Fruit fly (Drosophila melanogaster) whole organism, prepupa: Measurements from ENCODE around the gene CG42870.

Experiments
- CG11902 ChIP-seq: fragments of 200-800 bp; sonication (Bioruptor generic); optimal IDR thresholded peaks from 3 replicates; lab custom pipeline; 2016; ENCODE audit warnings: missing biosample characterization, missing genetic modification characterization
- CG16779 ChIP-seq: fragments of 200-800 bp; sonication (Bioruptor generic); optimal IDR thresholded peaks from 3 replicates; lab custom pipeline; 2017; ENCODE audit warnings: missing biosample characterization, mild to moderate bottlenecking, missing genetic modification characterization
- Hr38 ChIP-seq: sonication (Bioruptor generic); optimal IDR thresholded peaks from 2 replicates; lab custom pipeline; 2016; ENCODE audit warnings: missing biosample characterization, missing genetic modification characterization
- Sox102F ChIP-seq: fragments of 200-800 bp; sonication (Bioruptor generic); optimal IDR thresholded peaks from 2 replicates; lab custom pipeline; 2016; ENCODE audit warnings: missing biosample characterization, mild to moderate bottlenecking, missing genetic modification characterization
- dac ChIP-seq: fragments of 200-800 bp; sonication (Bioruptor generic); optimal IDR thresholded peaks from 2 replicates; lab custom pipeline; 2017; ENCODE audit warnings: missing biosample characterization, mild to moderate bottlenecking, missing genetic modification characterization

DNA sequence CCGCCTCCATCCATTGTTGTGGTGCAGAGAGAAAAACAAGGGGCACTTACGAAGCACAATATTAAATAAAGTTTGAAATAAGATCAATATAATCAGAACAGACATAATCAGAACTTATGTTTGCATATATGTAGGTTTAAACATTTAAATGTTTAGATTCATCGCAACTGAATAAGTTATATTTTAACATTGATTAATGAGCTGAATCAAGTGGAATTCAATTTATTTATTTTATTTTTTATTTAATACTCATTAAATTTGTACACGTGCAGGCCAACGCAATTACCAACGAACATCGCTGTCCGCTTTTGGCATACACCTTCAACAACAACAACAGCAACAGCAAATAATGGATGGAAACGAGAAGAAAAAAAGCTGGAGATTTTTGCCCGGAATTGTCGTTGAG, 38.3 kb downstream of the CG42870 start:
- TF ChIP-seq CG16779 (peak; percentile 72), Sox102F (GFP tag; lab: Kevin White, UChicago) (peak; percentile 70), Hr38 (no peak), dac (peak; percentile 61), CG11902 (peak; percentile 65)
